Worm (Caenorhabditis elegans) whole organism, L3 larva: ENCODE results near the gene srz-78.

Experiments
- aly-2 ChIP-seq: fragments of 150-350 bp; optimal IDR thresholded peaks from 2 replicates; lab custom pipeline; 2014; ENCODE audit warnings: missing biosample characterization, missing genetic modification characterization
- ceh-28 ChIP-seq: fragments of 150-350 bp; optimal IDR thresholded peaks from 2 replicates; lab custom pipeline; 2014; ENCODE audit warnings: missing biosample characterization, missing genetic modification reagents, missing genetic modification characterization
- ceh-9 ChIP-seq: sonication (generic microtip); optimal IDR thresholded peaks from 2 replicates; lab custom pipeline; 2018; ENCODE audit warnings: missing biosample characterization, missing genetic modification characterization
- fkh-2 ChIP-seq: fragments of 150-350 bp; optimal IDR thresholded peaks from 2 replicates; lab custom pipeline; 2014; ENCODE audit warnings: missing biosample characterization, missing genetic modification reagents, missing genetic modification characterization
- fos-1 ChIP-seq: fragments of 150-350 bp; optimal IDR thresholded peaks from 2 replicates; lab custom pipeline; 2014; ENCODE audit warnings: missing biosample characterization, missing genetic modification characterization
- nhr-23 ChIP-seq: fragments of 150-350 bp; optimal IDR thresholded peaks from 2 replicates; lab custom pipeline; 2014; ENCODE audit warnings: missing biosample characterization, missing genetic modification reagents, missing genetic modification characterization
- nhr-28 ChIP-seq: fragments of 150-350 bp; optimal IDR thresholded peaks from 2 replicates; lab custom pipeline; 2014; ENCODE audit warnings: missing biosample characterization, missing genetic modification characterization
- snpc-4 ChIP-seq: fragments of 150-350 bp; optimal IDR thresholded peaks from 2 replicates; lab custom pipeline; 2014; ENCODE audit warnings: missing biosample characterization, missing genetic modification characterization
- tbx-2 ChIP-seq: sonication (generic microtip); optimal IDR thresholded peaks from 2 replicates; lab custom pipeline; 2016; ENCODE audit warnings: mild to moderate bottlenecking, missing genetic modification characterization, missing compliant biosample characterization
- unc-62 ChIP-seq: fragments of 150-350 bp; sonication (generic microtip); optimal IDR thresholded peaks from 4 replicates; lab custom pipeline; 2014; ENCODE audit warnings: missing biosample characterization, missing genetic modification reagents, missing genetic modification characterization
- ztf-11 ChIP-seq: fragments of 150-350 bp; optimal IDR thresholded peaks from 2 replicates; lab custom pipeline; 2014; ENCODE audit warnings: missing biosample characterization, missing genetic modification characterization

DNA sequence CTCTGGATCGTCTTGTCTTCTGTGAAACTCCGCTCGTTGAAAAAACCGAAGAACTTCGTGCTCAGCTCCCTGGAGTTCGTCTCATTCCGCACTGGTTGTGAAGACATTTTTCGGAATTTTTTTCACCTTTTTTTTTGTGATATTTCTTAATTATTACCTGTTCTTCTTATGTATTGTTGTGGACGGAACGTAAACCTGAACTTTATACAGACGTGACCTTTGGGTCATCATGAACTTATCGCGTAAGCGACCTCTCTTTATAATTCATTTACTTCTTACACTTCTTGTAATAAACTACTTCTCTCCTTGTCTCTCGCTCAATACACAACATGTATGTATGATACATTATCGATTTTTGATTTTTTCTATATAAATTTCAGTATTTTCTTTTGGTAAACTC lies 40.6 kb downstream of the srz-78 start, which contains the start of gene M57.1:
- TF ChIP-seq nhr-23 (tag; lab: Kevin White, UChicago) (no peak), ceh-28 (tag; lab: Kevin White, UChicago) (no peak), tbx-2 (no peak), ztf-11 (tag; lab: Kevin White, UChicago) (no peak), fos-1 (tag; lab: Kevin White, UChicago) (no peak), ceh-9 (tag; lab: Kevin White, UChicago) (no peak), snpc-4 (no peak), fkh-2 (tag; lab: Kevin White, UChicago) (no peak), nhr-28 (tag; lab: Kevin White, UChicago) (no peak), aly-2 (tag; lab: Kevin White, UChicago) (no peak), unc-62 (GFP tag; lab: Kevin White, UChicago) (no peak)
